Worm (Caenorhabditis elegans): ENCODE results near the gene coh-1.

Gene coh-1

ce11 chrX:7507141-7507540 lies 32.3 kb upstream of the coh-1 start (continued):
- TF ChIP-seq zim-3 (tag; optimal IDR thresholded peaks at IDR 0.05) (no peak), athp-1 (tag; optimal IDR thresholded peaks at IDR 0.05) (no peak), F52B5.7 (tag; optimal IDR thresholded peaks at IDR 0.05) (no peak), hlh-12 (tag; optimal IDR thresholded peaks at IDR 0.05) (peak; percentile 68), F49E8.2 (tag; optimal IDR thresholded peaks at IDR 0.05; ENCODE audit: insufficient read depth) (no peak), Y53F4B.3 (GFP tag; IDR thresholded peaks at IDR 0.05) (no peak), nhr-90 (tag; optimal IDR thresholded peaks at IDR 0.05) (peak; percentile 73), C06A6.2 (GFP tag; conservative IDR thresholded peaks at IDR 0.05) (no peak), ztf-28 (GFP tag; IDR thresholded peaks at IDR 0.05) (no peak), Y53G8AR.9 (GFP tag; conservative IDR thresholded peaks at IDR 0.05) (no peak), snpc-1.3 (tag; optimal IDR thresholded peaks at IDR 0.05; ENCODE audit: insufficient read depth) (no peak)

ce11 chrX:7506533-7506932 lies 31.7 kb upstream of the coh-1 start, which contains the start of gene lgc-11:
Gene lgc-11 (minus strand): TSS chrX:7506633.
- TF ChIP-seq ama-1 (optimal IDR thresholded peaks at IDR 0.05) (no peak), ama-1 (GFP tag; optimal IDR thresholded peaks at IDR 0.05) (no peak), tbx-9 (tag; optimal IDR thresholded peaks at IDR 0.05; ENCODE audit: borderline replicate concordance) (no peak), K12H6.12 (tag; optimal IDR thresholded peaks at IDR 0.05) (no peak), Y56A3A.18 (GFP tag; IDR thresholded peaks at IDR 0.05) (no peak), ZK185.1 (tag; optimal IDR thresholded peaks at IDR 0.05; ENCODE audit: poor library complexity, severe bottlenecking) (no peak), B0336.3 (GFP tag; IDR thresholded peaks at IDR 0.05) (no peak), dpff-1 (tag; optimal IDR thresholded peaks at IDR 0.05) (no peak), rcor-1 (GFP tag; IDR thresholded peaks at IDR 0.05) (no peak), unc-62 (GFP tag; optimal IDR thresholded peaks at IDR 0.05) (no peak), mcd-1 (GFP tag; IDR thresholded peaks at IDR 0.05) (no peak), pbrm-1 (GFP tag; IDR thresholded peaks at IDR 0.05) (no peak), him-1 (tag; optimal IDR thresholded peaks at IDR 0.05) (no peak), akir-1 (GFP tag; optimal IDR thresholded peaks at IDR 0.05) (no peak), zim-3 (tag; optimal IDR thresholded peaks at IDR 0.05) (no peak), madf-3 (GFP tag; IDR thresholded peaks at IDR 0.05) (no peak)

ce11 chrX:7502807-7503206 lies 28.0 kb upstream of the coh-1 start, which contains the start of gene F48E3.6:
Gene F48E3.6 (minus strand): TSS chrX:7502907.
- TF ChIP-seq F37B4.10 (GFP tag; IDR thresholded peaks at IDR 0.05): no peak
- TF ChIP-seq dpff-1 (tag; optimal IDR thresholded peaks at IDR 0.05): no peak
- TF ChIP-seq dpl-1 (GFP tag; optimal IDR thresholded peaks at IDR 0.05): no peak
- TF ChIP-seq K12H6.12 (tag; optimal IDR thresholded peaks at IDR 0.05): no peak
- no peak for TF ChIP-seq B0261.1 (tag; optimal IDR thresholded peaks at IDR 0.05)
- no peak for TF ChIP-seq akir-1 (GFP tag; optimal IDR thresholded peaks at IDR 0.05)
- TF ChIP-seq mcd-1 (GFP tag; IDR thresholded peaks at IDR 0.05): no peak
- TF ChIP-seq aptf-3 (GFP tag; IDR thresholded peaks at IDR 0.05): no peak
- no peak for TF ChIP-seq nfya-1 (tag; optimal IDR thresholded peaks at IDR 0.05; ENCODE audit: borderline replicate concordance, insufficient read depth)
- no peak for TF ChIP-seq lag-1 (GFP tag; IDR thresholded peaks at IDR 0.05)
- TF ChIP-seq T07F8.4 (tag; optimal IDR thresholded peaks at IDR 0.05): no peak
- no peak for TF ChIP-seq tbx-9 (tag; optimal IDR thresholded peaks at IDR 0.05; ENCODE audit: borderline replicate concordance)
- TF ChIP-seq ccch-3 (GFP tag; optimal IDR thresholded peaks at IDR 0.05): no peak
- TF ChIP-seq C17E4.6 (GFP tag; IDR thresholded peaks at IDR 0.05): no peak
- TF ChIP-seq bed-2 (GFP tag; IDR thresholded peaks at IDR 0.05): no peak
- TF ChIP-seq F57C9.4 (tag; optimal IDR thresholded peaks at IDR 0.05): no peak
- TF ChIP-seq C06A6.2 (GFP tag; conservative IDR thresholded peaks at IDR 0.05): no peak
- TF ChIP-seq nhr-120 (GFP tag; IDR thresholded peaks at IDR 0.05): no peak
- TF ChIP-seq ztf-25 (GFP tag; IDR thresholded peaks at IDR 0.05): no peak

All from whole organism, young adult.